Worm (Caenorhabditis elegans): ENCODE measurements around the gene msp-76.
"Not testable (repeated sequence)": the region's sequence is repeated elsewhere in the genome, so short reads cannot be mapped to it uniquely, and the experiment has no call there.

Gene msp-76

ce11 chrIV:9688715-9689114, at the start of gene msp-76:
Gene msp-76 (plus strand): TSS chrIV:9689015.
- TF ChIP-seq ztf-29 (GFP tag; IDR thresholded peaks at IDR 0.05); T22C8.4 (GFP tag; IDR thresholded peaks at IDR 0.05); med-1 (GFP tag; optimal IDR thresholded peaks at IDR 0.05; ENCODE audit: insufficient read depth): not testable (repeated sequence)

ce11 chrIV:9641925-9642324, 46.9 kb upstream of the msp-76 start, which contains the start of gene del-2:
Gene del-2 (minus strand): TSS chrIV:9642025.
- TF ChIP-seq flt-1 (GFP tag; IDR thresholded peaks at IDR 0.05) (no peak), med-1 (GFP tag; optimal IDR thresholded peaks at IDR 0.05; ENCODE audit: insufficient read depth) (no peak)

- TF ChIP-seq cog-1 (tag; optimal IDR thresholded peaks at IDR 0.05) (no peak), med-1 (GFP tag; optimal IDR thresholded peaks at IDR 0.05; ENCODE audit: insufficient read depth) (no peak), T22C8.4 (GFP tag; IDR thresholded peaks at IDR 0.05) (no peak), ref-1 (GFP tag; conservative IDR thresholded peaks at IDR 0.05) (no peak), flt-1 (GFP tag; IDR thresholded peaks at IDR 0.05) (no peak), klf-2 (GFP tag; conservative IDR thresholded peaks at IDR 0.05) (no peak), ztf-29 (GFP tag; IDR thresholded peaks at IDR 0.05) (no peak), tab-1 (GFP tag; IDR thresholded peaks at IDR 0.05) (no peak), ztf-23 (GFP tag; IDR thresholded peaks at IDR 0.05) (no peak)
Observed at ce11 chrIV:9643188-9643587, 45.6 kb upstream of the msp-76 start, which contains the start of gene degl-2. Gene degl-2 (plus strand): TSS chrIV:9643488.

- TF ChIP-seq ztf-23 (GFP tag; IDR thresholded peaks at IDR 0.05): no peak
- TF ChIP-seq ztf-29 (GFP tag; IDR thresholded peaks at IDR 0.05): no peak
- TF ChIP-seq T22C8.4 (GFP tag; IDR thresholded peaks at IDR 0.05): no peak
- no peak for TF ChIP-seq ref-1 (GFP tag; conservative IDR thresholded peaks at IDR 0.05)
- no peak for TF ChIP-seq flt-1 (GFP tag; IDR thresholded peaks at IDR 0.05)
- no peak for TF ChIP-seq klf-2 (GFP tag; conservative IDR thresholded peaks at IDR 0.05)
- TF ChIP-seq cog-1 (tag; optimal IDR thresholded peaks at IDR 0.05): no peak
- no peak for TF ChIP-seq med-1 (GFP tag; optimal IDR thresholded peaks at IDR 0.05; ENCODE audit: insufficient read depth)
- TF ChIP-seq tab-1 (GFP tag; IDR thresholded peaks at IDR 0.05): no peak
Observed at ce11 chrIV:9647789-9648361, 40.9 kb upstream of the msp-76 start, which contains the start of gene amph-1. Gene amph-1 (minus strand): TSS chrIV:9647873.

- TF ChIP-seq klf-2 (GFP tag; conservative IDR thresholded peaks at IDR 0.05): no peak
Observed at ce11 chrIV:9648682-9649081, 40.1 kb upstream of the msp-76 start, which contains the start of gene srm-3. Gene srm-3 (plus strand): TSS chrIV:9648982.

ce11 chrIV:9651234-9651633, 37.6 kb upstream of the msp-76 start, which contains the start of gene chca-1:
Gene chca-1 (plus strand): TSS chrIV:9651394.
- TF ChIP-seq med-1 (GFP tag; optimal IDR thresholded peaks at IDR 0.05; ENCODE audit: insufficient read depth) (no peak), T22C8.4 (GFP tag; IDR thresholded peaks at IDR 0.05) (no peak), klf-2 (GFP tag; conservative IDR thresholded peaks at IDR 0.05) (no peak), cog-1 (tag; optimal IDR thresholded peaks at IDR 0.05) (no peak), ztf-23 (GFP tag; IDR thresholded peaks at IDR 0.05) (no peak), tab-1 (GFP tag; IDR thresholded peaks at IDR 0.05) (no peak), ztf-29 (GFP tag; IDR thresholded peaks at IDR 0.05) (no peak), flt-1 (GFP tag; IDR thresholded peaks at IDR 0.05) (no peak), ref-1 (GFP tag; conservative IDR thresholded peaks at IDR 0.05) (no peak)

- TF ChIP-seq klf-2 (GFP tag; conservative IDR thresholded peaks at IDR 0.05) (no peak), tab-1 (GFP tag; IDR thresholded peaks at IDR 0.05) (no peak), ztf-23 (GFP tag; IDR thresholded peaks at IDR 0.05) (no peak)
Observed at ce11 chrIV:9653184-9653583, 35.6 kb upstream of the msp-76 start, which contains the start of gene F58G6.3. Gene F58G6.3 (plus strand): TSS chrIV:9653535.

- TF ChIP-seq ref-1 (GFP tag; conservative IDR thresholded peaks at IDR 0.05): no peak
- TF ChIP-seq flt-1 (GFP tag; IDR thresholded peaks at IDR 0.05): no peak
- TF ChIP-seq klf-2 (GFP tag; conservative IDR thresholded peaks at IDR 0.05): no peak
- no peak for TF ChIP-seq tab-1 (GFP tag; IDR thresholded peaks at IDR 0.05)
- TF ChIP-seq ztf-23 (GFP tag; IDR thresholded peaks at IDR 0.05): no peak
- no peak for TF ChIP-seq cog-1 (tag; optimal IDR thresholded peaks at IDR 0.05)
- TF ChIP-seq med-1 (GFP tag; optimal IDR thresholded peaks at IDR 0.05; ENCODE audit: insufficient read depth): no peak
- TF ChIP-seq ztf-29 (GFP tag; IDR thresholded peaks at IDR 0.05): no peak
- no peak for TF ChIP-seq T22C8.4 (GFP tag; IDR thresholded peaks at IDR 0.05)
Observed at ce11 chrIV:9654017-9654416, 34.8 kb upstream of the msp-76 start, which contains the start of gene F58G6.7. Gene F58G6.7 (plus strand): TSS chrIV:9654317.

ce11 chrIV:9655556-9655955, 33.3 kb upstream of the msp-76 start:
- TF ChIP-seq T22C8.4 (GFP tag; IDR thresholded peaks at IDR 0.05) (no peak), flt-1 (GFP tag; IDR thresholded peaks at IDR 0.05) (no peak), klf-2 (GFP tag; conservative IDR thresholded peaks at IDR 0.05) (no peak), ztf-23 (GFP tag; IDR thresholded peaks at IDR 0.05) (no peak), ztf-29 (GFP tag; IDR thresholded peaks at IDR 0.05) (no peak), ref-1 (GFP tag; conservative IDR thresholded peaks at IDR 0.05) (no peak), med-1 (GFP tag; optimal IDR thresholded peaks at IDR 0.05; ENCODE audit: insufficient read depth) (no peak), tab-1 (GFP tag; IDR thresholded peaks at IDR 0.05) (no peak), cog-1 (tag; optimal IDR thresholded peaks at IDR 0.05) (no peak)

ce11 chrIV:9657753-9658152, 31.1 kb upstream of the msp-76 start, which contains the start of gene acc-1:
Gene acc-1 (plus strand): TSS chrIV:9658053.
- TF ChIP-seq ztf-23 (GFP tag; IDR thresholded peaks at IDR 0.05): no peak
- no peak for TF ChIP-seq cog-1 (tag; optimal IDR thresholded peaks at IDR 0.05)
- no peak for TF ChIP-seq ztf-29 (GFP tag; IDR thresholded peaks at IDR 0.05)

- TF ChIP-seq klf-2 (GFP tag; conservative IDR thresholded peaks at IDR 0.05): no peak
- no peak for TF ChIP-seq med-1 (GFP tag; optimal IDR thresholded peaks at IDR 0.05; ENCODE audit: insufficient read depth)
- no peak for TF ChIP-seq T22C8.4 (GFP tag; IDR thresholded peaks at IDR 0.05)
- no peak for TF ChIP-seq tab-1 (GFP tag; IDR thresholded peaks at IDR 0.05)
- no peak for TF ChIP-seq flt-1 (GFP tag; IDR thresholded peaks at IDR 0.05)
- TF ChIP-seq ztf-23 (GFP tag; IDR thresholded peaks at IDR 0.05): no peak
- TF ChIP-seq ztf-29 (GFP tag; IDR thresholded peaks at IDR 0.05): no peak
- no peak for TF ChIP-seq ref-1 (GFP tag; conservative IDR thresholded peaks at IDR 0.05)
- no peak for TF ChIP-seq cog-1 (tag; optimal IDR thresholded peaks at IDR 0.05)
Observed at ce11 chrIV:9659999-9660398, 28.8 kb upstream of the msp-76 start.
